Fruit fly (Drosophila melanogaster) Kc167 (cell line): Measurements from ENCODE around the gene CG3604.

Experiments used
- Myc ChIP-seq: fragments of >200 bp; optimal IDR thresholded peaks from 2 replicates; lab custom pipeline; 2017; ENCODE audit warnings: missing external identifiers
- Sin3A ChIP-seq: fragments of >200 bp; optimal IDR thresholded peaks from 2 replicates; lab custom pipeline; 2018; ENCODE audit warnings: missing external identifiers
- h ChIP-seq: fragments of >200 bp; optimal IDR thresholded peaks from 3 replicates; lab custom pipeline; 2018; ENCODE audit warnings: missing external identifiers
- insv ChIP-seq: fragments of >200 bp; optimal IDR thresholded peaks from 3 replicates; lab custom pipeline; 2018; ENCODE audit warnings: missing external identifiers
- psq ChIP-seq: fragments of >200 bp; optimal IDR thresholded peaks from 2 replicates; lab custom pipeline; 2017; ENCODE audit warnings: missing external identifiers
- ttk ChIP-seq: sonication (Bioruptor generic); optimal IDR thresholded peaks from 2 replicates; lab custom pipeline; 2017; ENCODE audit warnings: missing external identifiers

CG3604 gene

DNA sequence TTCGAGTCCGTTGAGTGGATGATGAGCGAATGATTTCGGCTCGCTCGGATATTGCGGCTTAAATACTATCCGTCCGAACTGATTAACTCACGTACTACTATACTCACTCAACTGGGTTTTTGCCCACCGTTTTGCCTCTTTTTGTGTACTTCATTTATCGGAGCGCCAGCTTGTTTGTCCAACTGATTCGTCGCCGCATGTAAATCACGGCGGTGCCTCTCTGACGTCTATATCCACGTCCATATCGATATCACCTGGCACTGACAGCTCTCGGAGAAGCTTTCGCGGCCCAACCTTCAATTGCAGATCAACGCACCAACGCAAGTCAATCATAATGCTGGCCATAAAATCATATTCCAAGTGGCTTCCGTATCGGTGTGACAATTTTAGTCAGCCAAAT lies at the start of gene CG3604:
Gene CG3604, minus strand, starts transcription at position 101 of the 400 bp plus-strand sequence.
- no peak for TF ChIP-seq Myc (lab: Kevin White, UChicago)
- no peak for TF ChIP-seq ttk
- TF ChIP-seq h (lab: Kevin White, UChicago): no peak
- TF ChIP-seq psq (lab: Kevin White, UChicago): no peak
- no peak for TF ChIP-seq insv
- no peak for TF ChIP-seq Sin3A (lab: Kevin White, UChicago)

dm6 chr2L:3740443-3740842 lies 42.8 kb upstream of the CG3604 start:
- TF ChIP-seq ttk (no peak), psq (lab: Kevin White, UChicago) (no peak), Myc (lab: Kevin White, UChicago) (no peak), h (lab: Kevin White, UChicago) (no peak), Sin3A (lab: Kevin White, UChicago) (no peak), insv (no peak)

dm6 chr2L:3737682-3738081 lies 40.0 kb upstream of the CG3604 start:
- TF ChIP-seq psq (lab: Kevin White, UChicago): no peak
- TF ChIP-seq ttk: no peak
- TF ChIP-seq Myc (lab: Kevin White, UChicago): no peak
- TF ChIP-seq insv: no peak
- TF ChIP-seq h (lab: Kevin White, UChicago): no peak
- no peak for TF ChIP-seq Sin3A (lab: Kevin White, UChicago)

dm6 chr2L:3737003-3737662 lies 39.5 kb upstream of the CG3604 start:
- no peak for TF ChIP-seq insv
- TF ChIP-seq Myc (lab: Kevin White, UChicago): no peak

DNA sequence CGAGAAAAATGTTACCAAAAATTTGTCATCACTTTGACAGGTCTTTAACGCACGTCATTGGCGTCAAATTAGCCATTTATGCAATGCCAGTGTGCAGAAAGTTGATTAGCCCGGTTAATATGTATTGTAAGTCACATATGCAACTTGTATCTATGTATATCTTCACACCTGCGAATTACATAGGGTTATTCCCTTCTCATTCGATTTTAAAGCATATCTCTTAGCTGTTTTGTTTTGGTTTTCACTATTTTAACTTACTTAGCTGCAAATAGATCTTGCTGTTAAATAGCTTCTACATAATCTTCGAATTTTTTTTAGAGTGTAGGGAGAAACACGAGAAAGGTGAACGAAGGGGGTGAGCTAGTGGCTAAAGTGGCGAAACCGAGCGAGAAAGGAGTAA lies 33.4 kb upstream of the CG3604 start:
- TF ChIP-seq insv: no peak
- no peak for TF ChIP-seq Myc (lab: Kevin White, UChicago)
- no peak for TF ChIP-seq ttk
- TF ChIP-seq Sin3A (lab: Kevin White, UChicago): no peak
- TF ChIP-seq psq (lab: Kevin White, UChicago): no peak
- no peak for TF ChIP-seq h (lab: Kevin White, UChicago)

- no peak for TF ChIP-seq Myc (lab: Kevin White, UChicago)
- no peak for TF ChIP-seq psq (lab: Kevin White, UChicago)
- no peak for TF ChIP-seq h (lab: Kevin White, UChicago)
- TF ChIP-seq insv: no peak
- no peak for TF ChIP-seq ttk
- no peak for TF ChIP-seq Sin3A (lab: Kevin White, UChicago)
These were observed 32.7 kb upstream of the CG3604 start, which contains the start of gene CG10019 for dm6 chr2L:3730182-3730975. TSS of gene CG10019 (plus strand) at chr2L:3730466.

dm6 chr2L:3729635-3730034 lies 32.0 kb upstream of the CG3604 start:
- TF ChIP-seq insv (no peak), psq (lab: Kevin White, UChicago) (no peak), h (lab: Kevin White, UChicago) (no peak), Sin3A (lab: Kevin White, UChicago) (no peak), Myc (lab: Kevin White, UChicago) (no peak), ttk (no peak)

DNA sequence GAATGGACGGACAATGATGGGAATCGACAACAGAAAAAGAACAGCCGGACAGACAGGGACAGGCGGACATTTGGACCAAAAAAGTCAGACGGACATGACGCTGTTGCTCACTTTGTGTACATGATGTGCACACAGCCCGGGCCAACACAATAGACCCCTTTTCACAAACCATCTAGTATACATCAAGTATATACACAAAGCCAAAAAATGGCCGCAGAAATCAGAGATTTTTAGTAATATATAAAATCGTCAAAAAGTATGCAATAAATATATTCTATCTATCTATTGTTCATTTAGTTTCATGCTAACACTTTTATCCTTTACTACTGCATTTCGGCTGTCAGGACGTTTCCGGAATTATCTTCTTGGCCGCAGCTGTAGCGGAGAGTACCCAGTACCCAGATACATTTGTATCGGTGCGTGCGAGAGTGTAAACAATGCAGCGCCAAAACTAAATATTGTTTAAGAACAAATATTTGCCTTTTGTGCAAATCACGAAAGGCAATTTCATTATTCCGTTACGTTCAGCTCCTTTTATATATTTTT lies 21.8 kb upstream of the CG3604 start:
- TF ChIP-seq insv (no peak), Myc (lab: Kevin White, UChicago) (no peak), ttk (no peak), h (lab: Kevin White, UChicago) (no peak), Sin3A (lab: Kevin White, UChicago) (no peak), psq (lab: Kevin White, UChicago) (no peak)

- TF ChIP-seq psq (lab: Kevin White, UChicago) (no peak), Myc (lab: Kevin White, UChicago) (no peak), h (lab: Kevin White, UChicago) (no peak), insv (no peak), Sin3A (lab: Kevin White, UChicago) (no peak), ttk (no peak)
These were observed 20.1 kb upstream of the CG3604 start, which contains the start of the genes lectin-24A and Shaw for dm6 chr2L:3717673-3718235. TSS of gene lectin-24A (minus strand) at chr2L:3717773. TSS of gene Shaw (plus strand) at chr2L:3718185.

- no peak for TF ChIP-seq psq (lab: Kevin White, UChicago)
These were observed 16.0 kb upstream of the CG3604 start for dm6 chr2L:3713545-3714156.

DNA sequence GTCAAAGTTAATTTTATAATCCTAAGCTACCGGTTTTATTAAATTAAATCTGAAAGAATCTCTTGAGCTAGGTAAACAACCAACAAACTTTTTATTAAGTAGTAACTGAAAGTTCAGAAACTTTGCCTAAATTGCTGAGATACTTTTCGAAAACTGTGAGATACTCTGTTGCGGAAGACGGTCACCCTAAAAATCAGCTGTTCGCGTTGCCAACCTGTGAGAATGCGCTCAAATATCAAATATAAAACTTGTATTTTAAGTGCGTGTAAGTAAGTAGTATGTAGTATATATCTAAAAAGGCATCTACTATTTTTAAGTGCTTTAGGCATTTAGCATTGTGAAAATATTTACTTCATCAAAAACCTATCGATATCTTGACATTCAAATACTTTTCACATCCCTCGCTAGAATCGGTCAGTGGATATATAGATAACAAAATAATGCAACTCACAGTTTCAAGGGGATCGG lies 15.3 kb upstream of the CG3604 start, which contains the start of the genes CG31955 and CG2818:
Gene CG31955, minus strand, starts transcription at position 157 of the 468 bp plus-strand sequence.
Gene CG2818, plus strand, starts transcription at position 412 of the 468 bp plus-strand sequence.
- TF ChIP-seq ttk (no peak), insv (no peak), Myc (lab: Kevin White, UChicago) (no peak), Sin3A (lab: Kevin White, UChicago) (no peak), h (lab: Kevin White, UChicago) (no peak), psq (lab: Kevin White, UChicago) (no peak)
